Worm (Caenorhabditis elegans): ENCODE results near the gene T07G12.5.
A peak's percentile ranks its signal among the peaks of the same experiment; 100 is the strongest.

The T07G12.5 gene

DNA sequence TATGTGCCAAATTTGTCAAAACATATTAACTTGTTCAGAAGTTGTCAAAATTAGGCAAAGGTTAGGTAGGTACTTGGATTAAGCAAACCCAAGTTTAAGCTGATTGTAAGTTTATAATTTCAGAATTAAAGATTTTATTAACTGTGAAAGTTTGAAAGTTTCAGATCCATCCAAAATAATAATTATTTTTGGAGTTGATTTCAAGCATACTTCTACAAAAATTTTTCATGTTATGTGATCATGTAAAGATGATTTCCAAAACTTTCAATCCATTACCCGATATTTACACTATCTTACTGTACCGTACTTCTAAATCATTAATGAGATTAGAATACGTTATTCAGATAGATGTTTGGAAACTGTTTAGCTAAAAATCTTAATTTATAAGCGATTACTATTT is 19.7 kb upstream of the T07G12.5 start (continued):
- TF ChIP-seq unc-62 (GFP tag; optimal IDR thresholded peaks at IDR 0.05): no peak
- no peak for TF ChIP-seq irx-1 (tag; optimal IDR thresholded peaks at IDR 0.05)

DNA sequence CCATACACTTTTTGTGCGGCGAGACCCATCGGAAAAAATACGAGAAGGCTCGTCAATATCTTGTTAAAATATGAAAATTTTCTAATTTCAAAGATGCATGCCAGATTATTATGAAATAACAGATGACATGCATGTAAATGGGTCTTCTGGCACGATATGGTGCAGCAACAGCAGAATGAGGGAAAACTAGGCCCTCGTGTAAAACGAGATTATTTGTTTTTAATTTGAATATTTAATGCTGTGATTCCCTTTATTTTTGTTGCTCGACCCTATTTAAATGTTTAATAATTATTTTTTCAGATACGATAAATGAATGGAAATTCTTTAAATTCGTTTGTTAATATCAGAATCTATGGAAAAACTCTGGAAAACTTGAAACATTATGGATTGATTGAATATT is 16.7 kb upstream of the T07G12.5 start, which contains the start of gene him-8:
Gene him-8 (plus strand): TSS at position 301 of the 400 bp plus-strand sequence.
- TF ChIP-seq lir-3 (tag; optimal IDR thresholded peaks at IDR 0.05; ENCODE audit: poor library complexity) (no peak), snu-23 (GFP tag; optimal IDR thresholded peaks at IDR 0.05) (no peak), unc-98 (GFP tag; IDR thresholded peaks at IDR 0.05) (no peak), ceh-82 (tag; optimal IDR thresholded peaks at IDR 0.05) (no peak), pax-3 (tag; optimal IDR thresholded peaks at IDR 0.05) (no peak)

DNA sequence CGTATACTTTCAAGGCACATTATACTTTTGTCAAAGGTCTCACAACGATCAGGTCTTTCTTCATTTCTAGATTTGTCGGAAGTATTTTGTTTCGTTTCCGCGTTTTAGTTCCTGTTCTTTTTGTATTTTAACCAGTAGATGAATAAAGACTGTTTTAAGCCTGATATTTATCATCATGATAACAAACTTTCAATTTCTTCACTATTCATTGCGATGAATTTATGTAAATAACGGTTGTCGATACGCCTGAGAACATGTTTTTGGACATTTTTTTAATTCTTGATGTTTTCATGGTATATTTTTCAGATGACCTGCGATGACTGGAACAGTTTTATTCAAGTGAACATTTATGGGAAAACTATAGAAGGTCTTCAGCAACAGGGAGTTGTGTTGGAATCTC is 13.5 kb upstream of the T07G12.5 start, which contains the start of gene zim-3:
Gene zim-3 (plus strand): TSS at position 301 of the 400 bp plus-strand sequence.
- TF ChIP-seq zag-1 (tag; optimal IDR thresholded peaks at IDR 0.05): no peak
- no peak for TF ChIP-seq lir-3 (tag; optimal IDR thresholded peaks at IDR 0.05; ENCODE audit: poor library complexity)
- TF ChIP-seq grh-1 (GFP tag; IDR thresholded peaks at IDR 0.05): no peak
- no peak for TF ChIP-seq lin-35 (GFP tag; optimal IDR thresholded peaks at IDR 0.05)
- no peak for TF ChIP-seq ama-1 (optimal IDR thresholded peaks at IDR 0.05)
- TF ChIP-seq lsy-2 (tag; optimal IDR thresholded peaks at IDR 0.05): no peak
- no peak for TF ChIP-seq mdl-1 (tag; optimal IDR thresholded peaks at IDR 0.05)
- no peak for TF ChIP-seq lin-14 (GFP tag; optimal IDR thresholded peaks at IDR 0.05)
- TF ChIP-seq unc-98 (GFP tag; IDR thresholded peaks at IDR 0.05): no peak
- TF ChIP-seq snu-23 (GFP tag; optimal IDR thresholded peaks at IDR 0.05): no peak
- no peak for TF ChIP-seq nhr-20 (tag; optimal IDR thresholded peaks at IDR 0.05)
- no peak for TF ChIP-seq sptf-1 (tag; optimal IDR thresholded peaks at IDR 0.05)
- no peak for TF ChIP-seq mab-9 (GFP tag; IDR thresholded peaks at IDR 0.05)
- no peak for TF ChIP-seq pag-3 (tag; optimal IDR thresholded peaks at IDR 0.05; ENCODE audit: borderline replicate concordance, insufficient read depth)
- TF ChIP-seq fkh-4 (tag; optimal IDR thresholded peaks at IDR 0.05; ENCODE audit: borderline replicate concordance): no peak
- TF ChIP-seq sox-4 (tag; optimal IDR thresholded peaks at IDR 0.05): no peak
- no peak for TF ChIP-seq nhr-77 (tag; optimal IDR thresholded peaks at IDR 0.05)
- no peak for TF ChIP-seq isw-1 (GFP tag; IDR thresholded peaks at IDR 0.05)
- TF ChIP-seq swsn-7 (tag; optimal IDR thresholded peaks at IDR 0.05): no peak
- no peak for TF ChIP-seq C04F5.9 (tag; optimal IDR thresholded peaks at IDR 0.05)

DNA sequence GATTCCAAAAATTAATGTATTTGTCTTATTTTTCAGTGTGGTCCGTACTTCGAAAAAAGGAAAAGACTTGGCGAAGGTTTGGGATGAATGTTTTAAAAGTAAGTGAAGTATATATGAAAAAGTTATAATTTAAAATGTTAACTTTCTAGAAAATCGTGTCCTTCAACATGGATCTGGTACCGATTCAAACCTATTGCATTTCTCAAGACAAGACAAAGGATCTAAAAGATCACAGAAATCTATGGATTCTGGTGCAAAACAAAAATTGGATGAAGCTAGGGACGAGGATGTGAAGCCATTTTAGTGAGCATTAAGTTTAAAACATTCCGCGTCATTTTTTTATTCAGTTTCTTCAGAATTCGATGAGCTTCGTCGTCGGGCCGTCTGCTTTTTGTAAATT is 10.0 kb upstream of the T07G12.5 start, which contains the start of gene zim-2:
Gene zim-2 (plus strand): TSS at position 301 of the 400 bp plus-strand sequence.
- TF ChIP-seq efl-3 (GFP tag; optimal IDR thresholded peaks at IDR 0.05): no peak

DNA sequence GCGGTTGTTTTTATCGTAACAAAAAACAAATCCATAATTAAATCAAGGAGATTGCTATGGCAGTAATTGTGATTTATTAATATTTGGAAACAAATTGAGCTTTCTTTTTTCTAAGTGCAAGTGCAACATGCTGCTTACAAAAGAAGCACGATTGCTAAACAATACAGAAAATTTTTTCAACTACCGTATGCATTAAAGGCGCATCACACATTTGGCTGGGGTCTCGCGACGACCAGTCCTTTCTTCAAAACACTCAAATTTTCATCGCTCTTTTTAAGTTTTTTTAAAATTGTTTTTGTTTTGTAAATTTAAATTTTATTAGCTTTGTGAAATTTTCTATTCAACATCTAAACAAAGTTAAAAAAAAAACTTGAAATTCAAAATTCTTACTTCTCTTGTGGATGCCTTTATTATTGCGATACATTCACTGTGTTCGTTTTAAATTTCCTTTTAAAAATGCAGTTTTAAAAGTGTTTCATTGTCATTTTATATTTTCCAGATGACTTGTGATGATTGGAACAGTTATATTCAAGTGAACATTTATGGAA is 1.7 kb upstream of the T07G12.5 start, which contains the start of gene zim-1:
Gene zim-1 (plus strand): TSS at position 498 of the 548 bp plus-strand sequence.
- TF ChIP-seq nhr-76 (tag; optimal IDR thresholded peaks at IDR 0.05) (no peak), mdl-1 (tag; optimal IDR thresholded peaks at IDR 0.05) (no peak), blmp-1 (tag; optimal IDR thresholded peaks at IDR 0.05) (no peak), unc-30 (tag; optimal IDR thresholded peaks at IDR 0.05) (no peak), mab-9 (GFP tag; IDR thresholded peaks at IDR 0.05) (no peak), alr-1 (tag; optimal IDR thresholded peaks at IDR 0.05; ENCODE audit: borderline replicate concordance) (no peak), nhr-77 (tag; optimal IDR thresholded peaks at IDR 0.05) (no peak)

DNA sequence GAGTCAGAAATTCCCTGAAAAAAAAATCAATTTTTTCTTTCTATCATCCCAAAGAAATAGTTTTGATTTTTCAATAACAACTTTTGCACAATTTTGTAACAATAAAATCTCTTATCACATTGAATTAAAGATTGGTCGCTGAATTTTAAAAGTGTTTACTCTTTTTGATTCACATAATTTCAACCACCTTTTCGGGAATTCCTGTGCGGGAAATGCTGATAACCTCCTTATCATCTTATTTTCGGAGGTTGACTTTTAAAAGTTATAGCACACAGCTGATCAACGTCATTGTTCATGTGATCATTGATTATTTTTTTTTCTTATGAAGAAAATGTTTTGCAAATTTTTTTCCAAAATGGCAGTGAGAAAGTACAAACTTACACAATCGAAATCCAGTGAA is 1.6 kb downstream of the T07G12.5 start:
- TF ChIP-seq ets-5 (GFP tag; IDR thresholded peaks at IDR 0.05): no peak
- peak; percentile 38 for TF ChIP-seq nhr-90 (tag; optimal IDR thresholded peaks at IDR 0.05; ENCODE audit: poor library complexity)
- TF ChIP-seq tlp-1 (tag; optimal IDR thresholded peaks at IDR 0.05): peak; percentile 12
- no peak for TF ChIP-seq unc-62 (GFP tag; optimal IDR thresholded peaks at IDR 0.05)
- TF ChIP-seq elt-2 (tag; optimal IDR thresholded peaks at IDR 0.05): peak; percentile 95
- peak; percentile 70 for TF ChIP-seq pqm-1 (tag; optimal IDR thresholded peaks at IDR 0.05)
